Worm (Caenorhabditis elegans) whole organism, early embryonic: ENCODE results near the gene nhr-55.

Source experiments
- B0310.2 ChIP-seq: sonication (generic microtip); optimal IDR thresholded peaks from 2 replicates; lab custom pipeline; 2016; ENCODE audit warnings: mild to moderate bottlenecking, missing genetic modification characterization, missing compliant biosample characterization
- F13C5.2 ChIP-seq: sonication (generic microtip); optimal IDR thresholded peaks from 2 replicates; lab custom pipeline; 2017; ENCODE audit warnings: mild to moderate bottlenecking, missing genetic modification characterization, inconsistent platforms, missing compliant biosample characterization
- aly-1 ChIP-seq: sonication (generic microtip); optimal IDR thresholded peaks from 2 replicates; lab custom pipeline; 2016; ENCODE audit warnings: missing genetic modification characterization, missing compliant biosample characterization
- ama-1 ChIP-seq: fragments of 150-350 bp; optimal IDR thresholded peaks from 2 replicates; lab custom pipeline; 2014
- ceh-13 ChIP-seq: fragments of 200-800 bp; sonication (Bioruptor generic); optimal IDR thresholded peaks from 2 replicates; lab custom pipeline; 2018; ENCODE audit warnings: mild to moderate bottlenecking, missing genetic modification characterization, missing compliant biosample characterization
- ceh-36 ChIP-seq: sonication (generic microtip); optimal IDR thresholded peaks from 2 replicates; lab custom pipeline; 2016; ENCODE audit warnings: missing genetic modification characterization, inconsistent platforms, missing compliant biosample characterization
- ets-7 ChIP-seq: sonication (generic microtip); optimal IDR thresholded peaks from 2 replicates; lab custom pipeline; 2016; ENCODE audit warnings: missing genotype, missing genetic modification characterization, missing compliant biosample characterization
- flt-1 ChIP-seq: fragments of 200-800 bp; sonication (Bioruptor generic); IDR thresholded peaks from 2 replicates; pipeline ENCODE4 v1.3.6; 2022; ENCODE audit warnings: missing genetic modification characterization, missing compliant biosample characterization
- hmbx-1 ChIP-seq: sonication (generic microtip); optimal IDR thresholded peaks from 2 replicates; lab custom pipeline; 2016; ENCODE audit warnings: mild to moderate bottlenecking, missing genetic modification characterization, missing compliant biosample characterization
- hmg-4 ChIP-seq: fragments of 200-800 bp; sonication (Bioruptor generic); optimal IDR thresholded peaks from 2 replicates; lab custom pipeline; 2018; ENCODE audit warnings: mild to moderate bottlenecking, missing genetic modification characterization, missing compliant biosample characterization
- hnd-1 ChIP-seq: sonication (generic microtip); optimal IDR thresholded peaks from 2 replicates; lab custom pipeline; 2016; ENCODE audit warnings: missing genetic modification characterization, missing compliant biosample characterization
- pes-1 ChIP-seq: fragments of 200-800 bp; sonication (Bioruptor generic); IDR thresholded peaks from 2 replicates; pipeline ENCODE4 v1.3.6; 2022; ENCODE audit warnings: missing genetic modification reagents, missing genetic modification characterization, missing compliant biosample characterization
- scrt-1 ChIP-seq: fragments of 200-800 bp; sonication (Bioruptor generic); IDR thresholded peaks from 2 replicates; pipeline ENCODE4 v1.3.6; 2022; ENCODE audit warnings: missing genetic modification characterization, missing compliant biosample characterization
- sea-1 ChIP-seq: fragments of 200-800 bp; sonication (Bioruptor generic); conservative IDR thresholded peaks from 2 replicates; pipeline ENCODE4 v1.3.6; 2022; ENCODE audit warnings: missing genetic modification characterization, missing compliant biosample characterization
- tbx-11 ChIP-seq: fragments of 200-800 bp; sonication (Bioruptor generic); IDR thresholded peaks from 2 replicates; pipeline ENCODE4 v1.3.6; 2022; ENCODE audit warnings: missing genetic modification characterization, missing compliant biosample characterization
- tbx-37 ChIP-seq: fragments of 200-800 bp; sonication (Bioruptor generic); conservative IDR thresholded peaks from 2 replicates; pipeline ENCODE4 v1.3.6; 2022; ENCODE audit warnings: missing genetic modification reagents, missing genetic modification characterization, missing compliant biosample characterization
- tra-4 ChIP-seq: sonication (generic microtip); optimal IDR thresholded peaks from 2 replicates; lab custom pipeline; 2017; ENCODE audit warnings: missing genetic modification characterization, missing compliant biosample characterization

Gene nhr-55

DNA sequence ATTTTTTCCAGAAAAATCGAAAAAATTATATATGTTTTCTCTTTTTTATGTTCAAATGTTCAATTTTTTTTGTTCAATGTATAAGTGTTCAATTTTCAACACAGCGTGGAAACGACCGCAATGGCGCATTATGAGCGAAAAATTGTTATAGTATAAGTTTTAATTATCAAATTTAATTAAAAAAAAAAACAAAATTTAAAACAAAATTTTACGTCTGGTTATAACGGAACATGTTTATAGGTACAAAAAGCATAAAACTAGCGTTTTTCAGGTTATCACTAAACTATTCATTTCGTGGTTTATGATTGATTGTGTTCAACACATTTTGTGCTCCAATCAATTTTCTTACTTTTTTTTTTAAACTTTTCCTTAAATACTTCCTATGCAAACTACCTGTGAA is 11.4 kb downstream of the nhr-55 start, which contains the start of gene nhr-106:
Gene nhr-106, plus strand, starts transcription at position 301 of the 400 bp plus-strand sequence.
- no peak for TF ChIP-seq hmbx-1
- TF ChIP-seq ceh-13: no peak
- no peak for TF ChIP-seq F13C5.2 (tag; lab: Kevin White, UChicago)
- TF ChIP-seq hmg-4 (GFP tag; lab: Kevin White, UChicago): no peak
- TF ChIP-seq pes-1 (GFP tag; lab: Robert Waterston, UW): no peak
- TF ChIP-seq tbx-11 (GFP tag; lab: Robert Waterston, UW): no peak
- no peak for TF ChIP-seq tra-4 (tag; lab: Kevin White, UChicago)
- no peak for TF ChIP-seq ceh-36 (tag; lab: Kevin White, UChicago)
- no peak for TF ChIP-seq scrt-1 (GFP tag; lab: Robert Waterston, UW)
- TF ChIP-seq ama-1 (lab: Kevin White, UChicago): no peak

DNA sequence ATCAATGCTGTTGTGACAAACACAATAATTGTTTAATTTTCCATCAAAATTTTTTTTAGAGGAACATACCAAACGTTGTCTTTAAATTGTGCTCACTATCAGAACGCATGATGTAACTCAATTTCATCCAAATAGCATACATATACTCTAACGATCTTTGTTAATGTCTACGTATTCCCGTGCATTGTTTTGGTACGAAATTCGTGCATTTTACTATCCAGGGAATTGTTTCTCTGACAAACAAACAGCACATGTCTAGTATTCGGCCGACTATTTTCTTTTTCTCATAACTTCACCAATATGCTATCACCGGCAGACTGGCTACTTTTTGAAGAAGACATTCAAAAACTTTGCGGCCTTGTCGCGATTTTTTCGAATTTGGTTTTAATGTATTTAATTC is 13.5 kb downstream of the nhr-55 start, which contains the start of gene str-196:
Gene str-196, plus strand, starts transcription at position 301 of the 400 bp plus-strand sequence.
- TF ChIP-seq ceh-13: no peak
- TF ChIP-seq F13C5.2 (tag; lab: Kevin White, UChicago): no peak
- TF ChIP-seq aly-1 (tag; lab: Kevin White, UChicago): no peak
- TF ChIP-seq tbx-11 (GFP tag; lab: Robert Waterston, UW): no peak
- no peak for TF ChIP-seq flt-1 (GFP tag; lab: Robert Waterston, UW)
- TF ChIP-seq tra-4 (tag; lab: Kevin White, UChicago): no peak
- no peak for TF ChIP-seq tbx-37 (GFP tag; lab: Robert Waterston, UW)
- TF ChIP-seq hmg-4 (GFP tag; lab: Kevin White, UChicago): no peak
- TF ChIP-seq hmbx-1: no peak
- TF ChIP-seq ama-1 (lab: Kevin White, UChicago): no peak

DNA sequence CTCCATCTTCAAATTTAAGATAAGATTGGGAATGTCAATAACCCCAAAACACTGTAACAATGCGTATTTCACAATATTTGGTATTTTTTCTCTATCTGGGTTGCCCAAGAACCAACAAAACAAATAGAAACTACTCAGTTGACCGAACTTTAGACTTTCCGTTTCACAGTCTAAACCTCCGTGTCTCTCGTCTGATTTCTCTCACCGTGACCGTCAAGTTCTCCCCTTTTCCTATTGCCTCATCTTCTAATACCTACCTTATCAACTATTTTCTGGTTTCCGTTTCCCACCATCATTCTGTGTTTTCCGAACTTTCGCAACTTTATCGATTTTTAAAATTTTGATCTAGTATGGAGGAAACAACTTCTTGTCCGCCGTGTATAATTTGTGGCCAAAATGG is 16.3 kb downstream of the nhr-55 start, which contains the start of gene nhr-131:
Gene nhr-131, plus strand, starts transcription at position 87 of the 400 bp plus-strand sequence.
- TF ChIP-seq F13C5.2 (tag; lab: Kevin White, UChicago) (no peak), flt-1 (GFP tag; lab: Robert Waterston, UW) (no peak), scrt-1 (GFP tag; lab: Robert Waterston, UW) (no peak), aly-1 (tag; lab: Kevin White, UChicago) (no peak), tbx-37 (GFP tag; lab: Robert Waterston, UW) (no peak), hnd-1 (no peak), tbx-11 (GFP tag; lab: Robert Waterston, UW) (no peak), ets-7 (tag; lab: Kevin White, UChicago) (no peak), sea-1 (GFP tag; lab: Robert Waterston, UW) (no peak), B0310.2 (tag; lab: Kevin White, UChicago) (no peak), hmbx-1 (no peak)

DNA sequence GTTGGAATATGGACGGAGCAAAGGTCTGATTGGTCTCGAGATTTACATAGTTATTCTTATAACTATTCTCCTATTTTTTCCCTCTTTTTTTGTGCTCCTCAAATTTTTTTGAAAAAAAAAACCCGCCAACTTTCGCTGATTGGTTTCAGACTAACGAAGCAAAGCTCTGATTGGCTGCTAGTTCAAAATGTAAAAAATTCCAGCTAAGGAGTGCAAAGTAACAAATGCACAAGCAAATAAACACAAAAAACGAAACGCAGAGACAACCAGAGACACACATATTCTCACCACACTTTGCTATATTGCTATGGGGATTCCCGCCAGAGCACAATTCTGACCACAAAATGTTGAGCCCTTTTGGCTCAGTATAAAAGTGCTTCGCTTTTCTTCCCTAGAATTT is 19.4 kb downstream of the nhr-55 start, which contains the start of gene T01G6.1:
Gene T01G6.1, plus strand, starts transcription at position 301 of the 400 bp plus-strand sequence.
- TF ChIP-seq pes-1 (GFP tag; lab: Robert Waterston, UW) (no peak), scrt-1 (GFP tag; lab: Robert Waterston, UW) (no peak), flt-1 (GFP tag; lab: Robert Waterston, UW) (no peak), tbx-37 (GFP tag; lab: Robert Waterston, UW) (no peak), ceh-13 (no peak)

DNA sequence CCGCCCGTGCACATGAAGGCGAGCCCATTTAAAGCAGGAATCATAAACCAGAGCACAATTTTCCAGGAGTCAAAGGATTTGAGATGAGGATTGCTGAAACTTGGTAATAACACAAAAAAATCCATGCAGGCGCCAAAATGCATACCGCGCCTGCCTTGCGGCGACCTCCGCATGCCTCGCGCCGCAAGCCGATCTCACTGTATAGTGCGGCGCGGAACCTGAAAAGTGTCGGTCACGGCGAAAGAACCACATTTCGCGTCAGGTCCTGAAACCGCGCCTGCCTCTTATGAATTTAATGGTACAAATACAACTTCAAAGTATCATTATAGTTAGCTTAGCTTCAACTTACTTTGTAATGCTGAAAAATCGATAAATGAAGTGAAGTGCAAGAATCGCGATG is 22.6 kb downstream of the nhr-55 start:
- TF ChIP-seq ets-7 (tag; lab: Kevin White, UChicago): no peak
- TF ChIP-seq ceh-36 (tag; lab: Kevin White, UChicago): no peak
- TF ChIP-seq tbx-11 (GFP tag; lab: Robert Waterston, UW): no peak
- no peak for TF ChIP-seq tra-4 (tag; lab: Kevin White, UChicago)
- no peak for TF ChIP-seq aly-1 (tag; lab: Kevin White, UChicago)
- no peak for TF ChIP-seq hmg-4 (GFP tag; lab: Kevin White, UChicago)
- TF ChIP-seq ceh-13: no peak
- no peak for TF ChIP-seq hmbx-1
- TF ChIP-seq B0310.2 (tag; lab: Kevin White, UChicago): no peak
- TF ChIP-seq scrt-1 (GFP tag; lab: Robert Waterston, UW): no peak
- no peak for TF ChIP-seq ama-1 (lab: Kevin White, UChicago)
- no peak for TF ChIP-seq hnd-1
- no peak for TF ChIP-seq pes-1 (GFP tag; lab: Robert Waterston, UW)
- no peak for TF ChIP-seq F13C5.2 (tag; lab: Kevin White, UChicago)
- no peak for TF ChIP-seq flt-1 (GFP tag; lab: Robert Waterston, UW)
- TF ChIP-seq tbx-37 (GFP tag; lab: Robert Waterston, UW): no peak

DNA sequence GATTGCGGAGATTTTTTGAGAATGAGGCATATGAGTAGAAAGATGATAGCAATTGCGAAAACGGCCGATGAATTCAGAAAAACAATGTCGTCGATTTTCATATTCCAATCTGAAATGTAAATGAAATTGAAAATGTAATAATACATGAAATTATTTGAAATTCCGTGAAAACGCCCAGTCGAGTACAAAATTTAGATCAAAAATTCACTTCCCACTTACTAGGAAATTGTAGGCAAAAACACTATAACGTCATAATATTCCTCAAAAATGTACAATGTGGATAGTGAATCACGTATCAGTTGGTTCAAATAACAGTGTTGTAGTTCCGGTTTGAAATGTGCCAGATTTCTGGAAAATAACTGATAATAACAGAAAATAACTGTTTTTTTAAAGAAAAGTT is 23.3 kb downstream of the nhr-55 start, which contains the start of gene str-256:
Gene str-256, minus strand, starts transcription at position 101 of the 400 bp plus-strand sequence.
- TF ChIP-seq flt-1 (GFP tag; lab: Robert Waterston, UW) (no peak), hmg-4 (GFP tag; lab: Kevin White, UChicago) (no peak), tra-4 (tag; lab: Kevin White, UChicago) (no peak), ceh-13 (no peak), pes-1 (GFP tag; lab: Robert Waterston, UW) (no peak), ceh-36 (tag; lab: Kevin White, UChicago) (no peak), tbx-37 (GFP tag; lab: Robert Waterston, UW) (no peak), ama-1 (lab: Kevin White, UChicago) (no peak), hmbx-1 (no peak)

DNA sequence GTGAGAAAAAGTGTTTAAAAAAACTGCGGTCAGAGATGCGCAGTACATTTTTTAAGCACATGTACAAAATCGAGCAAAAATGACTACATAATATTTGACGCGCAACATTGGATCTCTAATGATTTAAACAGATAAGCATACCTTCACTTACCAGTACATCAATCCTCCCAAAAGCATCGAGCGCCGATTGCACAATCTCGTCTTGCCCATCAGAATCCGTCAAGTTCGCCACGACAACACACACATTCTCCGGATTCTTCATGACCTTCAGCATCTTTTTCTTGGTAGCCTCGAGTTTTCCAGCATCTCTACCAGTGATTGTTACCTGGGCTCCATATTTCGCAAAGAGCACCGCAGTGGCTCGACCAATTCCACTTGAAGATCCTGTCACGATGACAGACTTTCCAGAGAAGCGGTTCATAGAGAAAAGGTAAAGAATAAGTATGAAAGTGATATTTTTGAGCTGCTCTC is 24.9 kb downstream of the nhr-55 start, which contains the start of gene T01G6.10:
Gene T01G6.10, minus strand, starts transcription at position 421 of the 471 bp plus-strand sequence.
- no peak for TF ChIP-seq ceh-13
- TF ChIP-seq F13C5.2 (tag; lab: Kevin White, UChicago): no peak
- TF ChIP-seq tbx-37 (GFP tag; lab: Robert Waterston, UW): no peak
- TF ChIP-seq scrt-1 (GFP tag; lab: Robert Waterston, UW): no peak
- TF ChIP-seq ama-1 (lab: Kevin White, UChicago): no peak
- no peak for TF ChIP-seq hnd-1
- no peak for TF ChIP-seq flt-1 (GFP tag; lab: Robert Waterston, UW)
- TF ChIP-seq B0310.2 (tag; lab: Kevin White, UChicago): no peak
- no peak for TF ChIP-seq aly-1 (tag; lab: Kevin White, UChicago)
